Worm (Caenorhabditis elegans) whole organism, dauer: ENCODE results near the gene K02E2.11.

Source experiments
- unc-62 ChIP-seq: sonication (generic microtip); optimal IDR thresholded peaks from 2 replicates; lab custom pipeline; 2017; ENCODE audit warnings: missing biosample characterization, missing genetic modification reagents, missing genetic modification characterization

K02E2.11 gene

ce11 chrV:20399532-20400068, 16.5 kb downstream of the K02E2.11 start:
- no peak for TF ChIP-seq unc-62 (GFP tag; lab: Kevin White, UChicago)

ce11 chrV:20402842-20403241, 19.7 kb downstream of the K02E2.11 start:
- no peak for TF ChIP-seq unc-62 (GFP tag; lab: Kevin White, UChicago)

- no peak for TF ChIP-seq unc-62 (GFP tag; lab: Kevin White, UChicago)
Observed at ce11 chrV:20406817-20407216, 23.7 kb downstream of the K02E2.11 start.

- no peak for TF ChIP-seq unc-62 (GFP tag; lab: Kevin White, UChicago)
Observed at ce11 chrV:20409016-20409415, 25.9 kb downstream of the K02E2.11 start.

- TF ChIP-seq unc-62 (GFP tag; lab: Kevin White, UChicago), result no peak
Observed at ce11 chrV:20410285-20410684, 27.2 kb downstream of the K02E2.11 start.

ce11 chrV:20411659-20412058, 28.5 kb downstream of the K02E2.11 start, which contains the start of gene F53H2.3:
Gene F53H2.3 (minus strand): TSS chrV:20411759.
- TF ChIP-seq unc-62 (GFP tag; lab: Kevin White, UChicago), result no peak

- no peak for TF ChIP-seq unc-62 (GFP tag; lab: Kevin White, UChicago)
Observed at ce11 chrV:20412225-20412624, 29.1 kb downstream of the K02E2.11 start.

- TF ChIP-seq unc-62 (GFP tag; lab: Kevin White, UChicago), result no peak
Observed at ce11 chrV:20413426-20413825, 30.3 kb downstream of the K02E2.11 start.

ce11 chrV:20413936-20414335, 30.8 kb downstream of the K02E2.11 start:
- TF ChIP-seq unc-62 (GFP tag; lab: Kevin White, UChicago), result no peak

- no peak for TF ChIP-seq unc-62 (GFP tag; lab: Kevin White, UChicago)
Observed at ce11 chrV:20415415-20415814, 32.3 kb downstream of the K02E2.11 start.

- no peak for TF ChIP-seq unc-62 (GFP tag; lab: Kevin White, UChicago)
Observed at ce11 chrV:20416335-20416734, 33.2 kb downstream of the K02E2.11 start.

- no peak for TF ChIP-seq unc-62 (GFP tag; lab: Kevin White, UChicago)
Observed at ce11 chrV:20416790-20417189, 33.7 kb downstream of the K02E2.11 start.

- TF ChIP-seq unc-62 (GFP tag; lab: Kevin White, UChicago), result no peak
Observed at ce11 chrV:20417809-20418208, 34.7 kb downstream of the K02E2.11 start.

- TF ChIP-seq unc-62 (GFP tag; lab: Kevin White, UChicago), result no peak
Observed at ce11 chrV:20418768-20419167, 35.7 kb downstream of the K02E2.11 start.

- TF ChIP-seq unc-62 (GFP tag; lab: Kevin White, UChicago), result no peak
Observed at ce11 chrV:20419643-20420042, 36.5 kb downstream of the K02E2.11 start.

- TF ChIP-seq unc-62 (GFP tag; lab: Kevin White, UChicago), result no peak
Observed at ce11 chrV:20422738-20423137, 39.6 kb downstream of the K02E2.11 start.

ce11 chrV:20423428-20423827, 40.3 kb downstream of the K02E2.11 start:
- no peak for TF ChIP-seq unc-62 (GFP tag; lab: Kevin White, UChicago)
